Worm (Caenorhabditis elegans) whole organism, midembryonic: ENCODE results near the gene ced-7.

Experiments
- T22C8.4 ChIP-seq: fragments of 200-800 bp; sonication (Bioruptor generic); IDR thresholded peaks from 2 replicates; pipeline ENCODE4 v1.3.6; 2022; ENCODE audit warnings: missing genetic modification characterization, missing compliant biosample characterization
- cog-1 ChIP-seq: sonication (generic microtip); optimal IDR thresholded peaks from 2 replicates; lab custom pipeline; 2016; ENCODE audit warnings: missing genetic modification characterization, missing compliant biosample characterization
- flt-1 ChIP-seq: fragments of 200-800 bp; sonication (Bioruptor generic); IDR thresholded peaks from 2 replicates; pipeline ENCODE4 v1.3.6; 2022; ENCODE audit warnings: missing genetic modification characterization, missing compliant biosample characterization
- klf-2 ChIP-seq: fragments of 200-800 bp; sonication (Bioruptor generic); conservative IDR thresholded peaks from 2 replicates; pipeline ENCODE4 v1.3.6; 2022; ENCODE audit warnings: missing genetic modification reagents, missing genetic modification characterization, missing compliant biosample characterization
- med-1 ChIP-seq: sonication (generic microtip); optimal IDR thresholded peaks from 2 replicates; lab custom pipeline; 2017; ENCODE audit warnings: missing genetic modification characterization, mild to moderate bottlenecking, missing compliant biosample characterization, antibody characterized with exemption, missing genetic modification reagents; ENCODE audit not compliant: insufficient read depth
- ref-1 ChIP-seq: fragments of 200-800 bp; sonication (Bioruptor generic); conservative IDR thresholded peaks from 2 replicates; pipeline ENCODE4 v1.3.6; 2022; ENCODE audit warnings: missing genetic modification reagents, missing genetic modification characterization, missing compliant biosample characterization
- tab-1 ChIP-seq: fragments of 200-800 bp; sonication (Bioruptor generic); IDR thresholded peaks from 2 replicates; pipeline ENCODE4 v1.3.6; 2022; ENCODE audit warnings: missing genetic modification characterization, missing compliant biosample characterization
- ztf-23 ChIP-seq: fragments of 200-800 bp; sonication (Bioruptor generic); IDR thresholded peaks from 2 replicates; pipeline ENCODE4 v1.3.6; 2022; ENCODE audit warnings: missing genetic modification reagents, missing genetic modification characterization, missing compliant biosample characterization
- ztf-29 ChIP-seq: fragments of 200-800 bp; sonication (Bioruptor generic); IDR thresholded peaks from 2 replicates; pipeline ENCODE4 v1.3.6; 2022; ENCODE audit warnings: missing genetic modification reagents, missing genetic modification characterization, missing compliant biosample characterization

DNA sequence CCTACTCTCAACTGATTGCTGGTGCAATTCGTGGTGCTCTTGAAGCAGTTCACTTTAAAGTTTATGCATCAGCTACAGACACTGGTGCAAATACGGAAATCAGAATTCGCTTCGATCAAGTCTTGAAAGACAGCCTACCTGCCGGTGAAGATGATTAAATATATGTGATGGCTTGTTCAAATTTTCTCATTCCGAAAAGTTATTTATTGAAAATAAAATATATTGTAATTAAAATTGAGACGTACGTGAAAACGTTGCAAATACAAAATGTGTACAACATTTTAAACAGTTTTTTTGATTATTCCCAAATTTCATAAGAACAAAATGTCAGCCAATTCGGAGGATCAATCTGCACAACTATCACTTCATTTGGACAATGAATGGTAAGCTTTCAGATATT is 53.0 kb downstream of the ced-7 start, which contains the start of gene ZK1098.6:
- TF ChIP-seq cog-1 = no peak
- no peak for TF ChIP-seq flt-1 (GFP tag; lab: Robert Waterston, UW)
- no peak for TF ChIP-seq T22C8.4 (GFP tag; lab: Robert Waterston, UW)
- TF ChIP-seq ztf-29 (GFP tag; lab: Robert Waterston, UW) = no peak
- no peak for TF ChIP-seq klf-2 (GFP tag; lab: Robert Waterston, UW)
- no peak for TF ChIP-seq ztf-23 (GFP tag; lab: Robert Waterston, UW)
- no peak for TF ChIP-seq med-1 (GFP tag; lab: Kevin White, UChicago)
- no peak for TF ChIP-seq tab-1
- no peak for TF ChIP-seq ref-1
